Worm (Caenorhabditis elegans): ENCODE results near the gene sre-6.

ce11 chrV:10771390-10771789 is 8.8 kb upstream of the sre-6 start, which contains the start of gene D1054.3:
- TF ChIP-seq nhr-28 (tag; optimal IDR thresholded peaks at IDR 0.05) (no peak), zip-4 (GFP tag; optimal IDR thresholded peaks at IDR 0.05) (no peak), rnt-1 (tag; optimal IDR thresholded peaks at IDR 0.05) (no peak)
